Fruit fly (Drosophila melanogaster) S2 (cell line): ENCODE data around the gene CG8564.

Experiments used
- CG8478 ChIP-seq: fragments of >200 bp; optimal IDR thresholded peaks from 2 replicates; lab custom pipeline; 2018
- CTCF ChIP-seq, 2 experiments: fragments of >200 bp; optimal IDR thresholded peaks; 2 replicates each; lab custom pipeline; 2018

DNA sequence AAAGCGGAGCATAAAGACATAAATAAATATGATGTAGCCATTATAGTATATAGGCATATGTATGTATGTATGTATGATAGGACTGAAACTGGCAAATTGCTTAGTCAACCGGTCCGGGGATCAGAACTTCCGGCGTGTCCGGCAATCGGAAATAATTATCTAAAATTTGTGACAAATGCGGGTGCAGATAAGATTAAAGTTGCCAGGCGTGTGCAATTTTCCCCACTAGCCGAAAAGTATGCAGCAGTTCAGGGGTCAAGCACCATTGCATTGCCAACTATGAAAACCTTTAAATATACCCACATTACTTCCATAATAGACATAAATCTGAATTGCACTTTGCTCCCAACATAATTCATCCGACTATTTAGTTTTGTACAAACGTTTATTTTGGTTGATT, 44.6 kb upstream of the CG8564 start:
- no peak for TF ChIP-seq CTCF (optimal IDR thresholded peaks at IDR 0.05; lab: Kevin White, UChicago)
- TF ChIP-seq CG8478 (lab: Kevin White, UChicago), result no peak
